Worm (Caenorhabditis elegans): ENCODE data around the gene C47D12.2.

C47D12.2 gene

DNA sequence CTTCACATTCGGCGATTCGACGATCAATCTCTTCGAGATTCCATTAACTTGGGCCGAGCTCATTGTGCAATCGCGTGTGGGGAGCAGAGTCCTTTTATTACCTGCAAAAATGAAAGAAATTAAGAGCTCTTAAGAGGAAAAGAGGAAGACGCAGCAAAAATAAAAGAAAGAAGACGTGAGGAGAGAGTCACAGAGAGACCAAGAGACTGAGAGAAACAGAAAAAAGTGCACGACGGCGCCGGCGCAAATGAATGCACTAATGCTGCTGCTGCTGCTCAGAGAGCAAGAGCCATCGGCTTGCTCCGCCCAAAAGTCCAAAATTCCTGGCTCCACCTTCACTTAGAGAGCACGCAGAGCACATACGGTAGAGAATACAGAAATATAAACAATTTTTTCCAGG, 24.1 kb downstream of the C47D12.2 start, which contains the start of gene inos-1:
inos-1 (minus strand) TSS at position 101 of the 400 bp plus-strand sequence.
- TF ChIP-seq cey-2 (tag; optimal IDR thresholded peaks at IDR 0.05; ENCODE audit: borderline replicate concordance, insufficient read depth) (no peak), nhr-41 (GFP tag; IDR thresholded peaks at IDR 0.05) (no peak), unc-62 (GFP tag; optimal IDR thresholded peaks at IDR 0.05 in 1 of 2) (no peak), unc-62 (tag; optimal IDR thresholded peaks at IDR 0.05) (no peak), mdt-29 (GFP tag; IDR thresholded peaks at IDR 0.05) (no peak), spr-1 (tag; optimal IDR thresholded peaks at IDR 0.05) (no peak), nhr-102 (tag; optimal IDR thresholded peaks at IDR 0.05) (no peak), lim-7 (GFP tag; IDR thresholded peaks at IDR 0.05) (no peak), unc-130 (GFP tag; optimal IDR thresholded peaks at IDR 0.05) (no peak), ceh-82 (tag; optimal IDR thresholded peaks at IDR 0.05) (no peak), nhr-11 (tag; optimal IDR thresholded peaks at IDR 0.05) (no peak)

DNA sequence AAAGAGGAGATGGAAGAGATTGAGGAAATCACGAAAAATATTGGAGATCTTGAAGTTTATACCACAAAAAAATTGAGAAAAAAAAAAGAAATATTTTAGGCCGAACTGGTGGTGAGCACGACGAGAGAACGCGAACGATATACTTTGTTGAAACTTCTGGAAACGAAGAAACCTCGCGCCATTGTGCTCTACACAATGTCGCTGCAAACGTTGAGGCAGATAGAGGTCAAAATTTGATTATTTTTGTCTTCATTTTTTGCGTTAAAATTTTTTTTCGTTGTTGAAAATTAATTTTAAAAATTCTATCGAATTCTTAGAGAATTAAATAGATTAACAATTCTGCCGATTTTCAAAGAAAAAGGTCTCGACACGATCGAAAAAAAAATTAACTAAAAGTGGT, 24.5 kb downstream of the C47D12.2 start:
- TF ChIP-seq lin-1 (GFP tag; IDR thresholded peaks at IDR 0.05): no peak
- TF ChIP-seq ZK337.2 (GFP tag; IDR thresholded peaks at IDR 0.05): no peak
- no peak for TF ChIP-seq tag-97 (GFP tag; IDR thresholded peaks at IDR 0.05)
- no peak for TF ChIP-seq ceh-62 (tag; optimal IDR thresholded peaks at IDR 0.05)

DNA sequence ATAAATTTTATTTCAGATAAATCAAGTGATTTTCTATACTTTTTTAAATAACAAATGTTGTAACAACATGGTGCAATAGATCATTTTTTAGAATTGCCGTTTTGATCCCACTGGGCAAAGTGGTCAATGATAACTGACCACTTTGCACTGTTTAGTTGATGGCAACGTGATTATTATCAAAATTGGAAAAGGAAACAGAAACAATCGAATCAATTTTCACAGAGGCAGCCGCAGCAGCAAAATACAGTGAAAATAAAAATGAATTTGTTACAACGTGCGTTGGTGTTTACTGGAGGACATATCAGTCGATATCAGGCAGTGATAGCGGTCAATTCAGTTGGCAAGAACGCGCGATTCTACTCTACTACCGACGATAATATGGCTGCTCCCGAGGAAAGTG, 29.7 kb downstream of the C47D12.2 start, which contains the start of gene VF13D12L.3:
VF13D12L.3 (plus strand) TSS at position 223 of the 400 bp plus-strand sequence.
- TF ChIP-seq mep-1 (tag; optimal IDR thresholded peaks at IDR 0.05) (no peak), dmd-6 (GFP tag; IDR thresholded peaks at IDR 0.05) (peak; percentile 50), arid-1 (GFP tag; conservative IDR thresholded peaks at IDR 0.05) (no peak), egl-27 (tag; optimal IDR thresholded peaks at IDR 0.05) (no peak), nhr-28 (tag; optimal IDR thresholded peaks at IDR 0.05) (peak; percentile 63), fos-1 (tag; optimal IDR thresholded peaks at IDR 0.05) (no peak), mxl-3 (GFP tag; optimal IDR thresholded peaks at IDR 0.05) (peak; percentile 84), nhr-237 (tag; optimal IDR thresholded peaks at IDR 0.05) (no peak), aly-2 (tag; optimal IDR thresholded peaks at IDR 0.05) (no peak), pqm-1 (tag; optimal IDR thresholded peaks at IDR 0.05) (no peak), hif-1 (tag; optimal IDR thresholded peaks at IDR 0.05) (peak in 1 of 2 experiments; percentile 86), daf-16 (GFP tag; optimal IDR thresholded peaks at IDR 0.05) (no peak), daf-16 (tag; optimal IDR thresholded peaks at IDR 0.05) (peak; percentile 74), unc-62 (GFP tag; optimal IDR thresholded peaks at IDR 0.05 in 1 of 2) (peak in 1 of 2 experiments; percentile 67), unc-62 (tag; optimal IDR thresholded peaks at IDR 0.05) (no peak), mdl-1 (tag; optimal IDR thresholded peaks at IDR 0.05) (peak in 1 of 2 experiments; percentile 40)

DNA sequence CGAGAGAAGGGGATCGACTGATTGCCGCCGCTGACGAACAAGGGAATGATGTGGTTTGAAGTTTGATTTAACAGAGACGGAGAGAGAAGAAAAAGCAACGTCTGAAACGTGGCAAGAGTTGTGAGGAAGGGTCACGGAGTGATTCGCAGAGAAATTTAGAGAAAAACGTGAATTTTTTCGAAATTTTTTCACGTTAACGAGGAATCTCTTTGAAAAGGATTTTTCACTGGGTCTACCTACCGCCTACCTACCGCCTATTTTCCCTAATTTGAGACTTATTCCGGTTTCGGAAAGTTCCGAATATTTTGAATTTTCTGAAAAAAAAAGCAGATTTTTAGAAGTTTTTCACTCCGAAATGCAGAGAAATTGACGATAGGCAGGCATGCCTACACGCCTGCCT, 33.4 kb downstream of the C47D12.2 start, which contains the start of gene fcmt-1:
fcmt-1 (minus strand) TSS at position 101 of the 400 bp plus-strand sequence.
- TF ChIP-seq nhr-102 (tag; optimal IDR thresholded peaks at IDR 0.05) (no peak), zip-11 (GFP tag; IDR thresholded peaks at IDR 0.05) (no peak), lin-29 (GFP tag; IDR thresholded peaks at IDR 0.05) (no peak), Y75B8A.6 (GFP tag; IDR thresholded peaks at IDR 0.05) (no peak), lin-13 (GFP tag; optimal IDR thresholded peaks at IDR 0.05) (no peak), set-16 (GFP tag; IDR thresholded peaks at IDR 0.05) (no peak), tra-1 (GFP tag; IDR thresholded peaks at IDR 0.05) (no peak), F26F4.8 (GFP tag; conservative IDR thresholded peaks at IDR 0.05) (no peak), ama-1 (optimal IDR thresholded peaks at IDR 0.05) (no peak), T20F7.1 (GFP tag; optimal IDR thresholded peaks at IDR 0.05) (no peak), ZK337.2 (GFP tag; IDR thresholded peaks at IDR 0.05) (no peak), dmd-9 (GFP tag; IDR thresholded peaks at IDR 0.05) (no peak), T26A8.4 (GFP tag; IDR thresholded peaks at IDR 0.05) (no peak)
